Worm (Caenorhabditis elegans) whole organism, early embryonic: ENCODE data around the gene clec-223.

Experiments used
- B0310.2 ChIP-seq: sonication (generic microtip); optimal IDR thresholded peaks from 2 replicates; lab custom pipeline; 2016; ENCODE audit warnings: mild to moderate bottlenecking, missing genetic modification characterization, missing compliant biosample characterization
- F13C5.2 ChIP-seq: sonication (generic microtip); optimal IDR thresholded peaks from 2 replicates; lab custom pipeline; 2017; ENCODE audit warnings: mild to moderate bottlenecking, missing genetic modification characterization, inconsistent platforms, missing compliant biosample characterization
- aly-1 ChIP-seq: sonication (generic microtip); optimal IDR thresholded peaks from 2 replicates; lab custom pipeline; 2016; ENCODE audit warnings: missing genetic modification characterization, missing compliant biosample characterization
- ama-1 ChIP-seq: fragments of 150-350 bp; optimal IDR thresholded peaks from 2 replicates; lab custom pipeline; 2014
- flt-1 ChIP-seq: fragments of 200-800 bp; sonication (Bioruptor generic); IDR thresholded peaks from 2 replicates; pipeline ENCODE4 v1.3.6; 2022; ENCODE audit warnings: missing genetic modification characterization, missing compliant biosample characterization
- hmbx-1 ChIP-seq: sonication (generic microtip); optimal IDR thresholded peaks from 2 replicates; lab custom pipeline; 2016; ENCODE audit warnings: mild to moderate bottlenecking, missing genetic modification characterization, missing compliant biosample characterization
- hmg-4 ChIP-seq: fragments of 200-800 bp; sonication (Bioruptor generic); optimal IDR thresholded peaks from 2 replicates; lab custom pipeline; 2018; ENCODE audit warnings: mild to moderate bottlenecking, missing genetic modification characterization, missing compliant biosample characterization
- pes-1 ChIP-seq: fragments of 200-800 bp; sonication (Bioruptor generic); IDR thresholded peaks from 2 replicates; pipeline ENCODE4 v1.3.6; 2022; ENCODE audit warnings: missing genetic modification reagents, missing genetic modification characterization, missing compliant biosample characterization
- scrt-1 ChIP-seq: fragments of 200-800 bp; sonication (Bioruptor generic); IDR thresholded peaks from 2 replicates; pipeline ENCODE4 v1.3.6; 2022; ENCODE audit warnings: missing genetic modification characterization, missing compliant biosample characterization
- sea-1 ChIP-seq: fragments of 200-800 bp; sonication (Bioruptor generic); conservative IDR thresholded peaks from 2 replicates; pipeline ENCODE4 v1.3.6; 2022; ENCODE audit warnings: missing genetic modification characterization, missing compliant biosample characterization
- tbx-11 ChIP-seq: fragments of 200-800 bp; sonication (Bioruptor generic); IDR thresholded peaks from 2 replicates; pipeline ENCODE4 v1.3.6; 2022; ENCODE audit warnings: missing genetic modification characterization, missing compliant biosample characterization

DNA sequence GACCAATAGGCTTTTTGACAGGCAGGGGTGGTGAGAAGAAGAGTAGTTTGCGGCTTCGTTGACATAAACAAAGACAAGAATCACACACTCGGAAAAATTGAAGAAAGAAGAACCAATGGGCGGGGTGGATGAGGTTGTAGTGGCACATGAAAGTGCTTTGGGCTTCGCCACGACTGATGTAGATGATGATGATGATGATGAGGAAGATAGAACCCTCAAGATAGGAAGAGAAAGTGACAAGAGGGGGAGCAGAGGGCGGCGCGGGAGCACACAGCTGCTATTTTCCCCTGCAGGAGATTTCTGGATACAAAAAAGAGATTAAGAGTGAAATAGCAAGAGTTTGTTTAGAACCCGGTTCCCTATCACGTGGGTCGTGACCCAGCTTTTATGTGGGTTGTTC lies 36.0 kb downstream of the clec-223 start:
- TF ChIP-seq B0310.2 (tag; lab: Kevin White, UChicago): no peak
- TF ChIP-seq ama-1: no peak
- TF ChIP-seq hmbx-1: no peak
- TF ChIP-seq flt-1 (GFP tag; lab: Robert Waterston, UW): no peak
- TF ChIP-seq aly-1 (tag; lab: Kevin White, UChicago): no peak
- TF ChIP-seq hmg-4 (GFP tag; lab: Kevin White, UChicago): no peak
- TF ChIP-seq tbx-11 (GFP tag; lab: Robert Waterston, UW): no peak
- TF ChIP-seq sea-1 (GFP tag; lab: Robert Waterston, UW): no peak
- no peak for TF ChIP-seq pes-1 (GFP tag; lab: Robert Waterston, UW)
- no peak for TF ChIP-seq F13C5.2 (tag; lab: Kevin White, UChicago)
- no peak for TF ChIP-seq scrt-1
